Worm (Caenorhabditis elegans): Measurements from ENCODE around the gene R07G3.8.

The R07G3.8 gene

ce11 chrII:7636941-7637340 is 16.6 kb upstream of the R07G3.8 start:
- TF ChIP-seq W03F9.2 (tag; optimal IDR thresholded peaks at IDR 0.05): no peak
- no peak for TF ChIP-seq him-1 (tag; optimal IDR thresholded peaks at IDR 0.05)
- no peak for TF ChIP-seq dao-5 (tag; optimal IDR thresholded peaks at IDR 0.05)

DNA sequence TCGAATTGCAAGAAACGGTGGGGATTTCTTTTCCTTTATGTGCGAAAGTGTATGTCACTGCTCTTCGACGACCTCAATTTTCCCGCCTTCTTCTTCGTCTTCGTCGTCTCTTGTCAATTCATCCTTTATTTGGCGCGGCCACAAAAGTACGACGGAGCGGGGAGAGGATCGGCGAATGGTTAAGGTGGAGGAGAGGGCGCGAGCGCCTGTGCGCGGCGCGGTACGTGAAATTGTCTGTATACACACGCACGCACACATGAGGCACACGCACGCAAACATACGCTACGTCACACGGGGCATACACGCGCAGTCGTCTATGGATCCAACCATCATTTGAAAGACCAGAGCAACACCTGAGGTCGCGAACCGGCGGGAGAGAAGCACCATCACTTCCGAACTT is 15.0 kb upstream of the R07G3.8 start:
- no peak for TF ChIP-seq dao-5 (tag; optimal IDR thresholded peaks at IDR 0.05)

- TF ChIP-seq him-1 (tag; optimal IDR thresholded peaks at IDR 0.05): no peak
- no peak for TF ChIP-seq dao-5 (tag; optimal IDR thresholded peaks at IDR 0.05)
- no peak for TF ChIP-seq W03F9.2 (tag; optimal IDR thresholded peaks at IDR 0.05)
These were observed 11.4 kb upstream of the R07G3.8 start for ce11 chrII:7631677-7632210.

DNA sequence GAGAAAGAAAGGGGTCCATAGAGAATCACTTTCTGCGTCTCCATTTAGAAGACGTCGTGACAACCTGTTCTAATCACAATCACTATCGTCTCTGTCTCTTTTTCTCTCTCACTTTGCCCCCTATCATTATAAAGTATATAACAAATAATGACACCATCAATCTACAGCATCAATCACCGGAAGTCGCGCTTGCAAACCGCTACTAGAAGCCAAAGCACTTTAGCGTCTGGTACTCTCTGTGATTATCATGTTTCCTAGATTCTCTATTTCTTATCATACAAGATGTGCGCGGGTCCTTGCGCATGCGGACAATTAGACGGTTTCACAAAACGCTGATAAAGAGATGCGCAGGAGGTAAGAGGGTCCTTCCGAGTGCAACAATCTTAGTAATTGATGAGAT is 10.9 kb upstream of the R07G3.8 start:
- TF ChIP-seq W03F9.2 (tag; optimal IDR thresholded peaks at IDR 0.05): no peak
- no peak for TF ChIP-seq him-1 (tag; optimal IDR thresholded peaks at IDR 0.05)
- no peak for TF ChIP-seq dao-5 (tag; optimal IDR thresholded peaks at IDR 0.05)

DNA sequence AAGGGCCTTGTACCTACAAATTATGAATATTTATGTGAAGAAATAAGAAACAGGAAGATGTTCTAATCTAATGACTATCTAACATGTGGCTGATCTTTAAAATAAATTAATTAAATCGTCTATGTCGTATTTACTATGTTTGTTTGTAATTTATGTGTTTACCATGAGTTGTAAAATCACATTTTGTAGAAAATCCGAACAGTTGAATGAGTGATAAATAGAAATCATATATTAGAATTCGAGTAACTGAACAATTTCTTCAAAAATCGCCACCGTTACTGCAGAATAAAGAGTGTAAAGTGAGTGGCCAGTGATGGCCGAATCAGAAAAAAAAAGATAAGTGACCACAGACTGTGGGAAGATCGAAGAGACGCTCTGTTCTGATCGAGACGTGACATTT is 9.7 kb upstream of the R07G3.8 start:
- no peak for TF ChIP-seq him-1 (tag; optimal IDR thresholded peaks at IDR 0.05)
- TF ChIP-seq dao-5 (tag; optimal IDR thresholded peaks at IDR 0.05): no peak
- no peak for TF ChIP-seq W03F9.2 (tag; optimal IDR thresholded peaks at IDR 0.05)

ce11 chrII:7628640-7629039 is 8.3 kb upstream of the R07G3.8 start:
- no peak for TF ChIP-seq W03F9.2 (tag; optimal IDR thresholded peaks at IDR 0.05)
- no peak for TF ChIP-seq him-1 (tag; optimal IDR thresholded peaks at IDR 0.05)
- TF ChIP-seq dao-5 (tag; optimal IDR thresholded peaks at IDR 0.05): no peak

- no peak for TF ChIP-seq dao-5 (tag; optimal IDR thresholded peaks at IDR 0.05)
- no peak for TF ChIP-seq W03F9.2 (tag; optimal IDR thresholded peaks at IDR 0.05)
- TF ChIP-seq him-1 (tag; optimal IDR thresholded peaks at IDR 0.05): no peak
These were observed 4.7 kb upstream of the R07G3.8 start for ce11 chrII:7624995-7625394.

ce11 chrII:7624272-7624671 is 4.0 kb upstream of the R07G3.8 start:
- TF ChIP-seq him-1 (tag; optimal IDR thresholded peaks at IDR 0.05) (no peak), dao-5 (tag; optimal IDR thresholded peaks at IDR 0.05) (no peak), W03F9.2 (tag; optimal IDR thresholded peaks at IDR 0.05) (no peak)

ce11 chrII:7623466-7623865 is 3.2 kb upstream of the R07G3.8 start:
- TF ChIP-seq W03F9.2 (tag; optimal IDR thresholded peaks at IDR 0.05) (no peak), dao-5 (tag; optimal IDR thresholded peaks at IDR 0.05) (no peak)

ce11 chrII:7621513-7621912 is 1.2 kb upstream of the R07G3.8 start:
- TF ChIP-seq him-1 (tag; optimal IDR thresholded peaks at IDR 0.05) (no peak), W03F9.2 (tag; optimal IDR thresholded peaks at IDR 0.05) (no peak), dao-5 (tag; optimal IDR thresholded peaks at IDR 0.05) (no peak)

ce11 chrII:7618212-7618611 is 2.1 kb downstream of the R07G3.8 start:
- no peak for TF ChIP-seq W03F9.2 (tag; optimal IDR thresholded peaks at IDR 0.05)
- TF ChIP-seq him-1 (tag; optimal IDR thresholded peaks at IDR 0.05): no peak
- no peak for TF ChIP-seq dao-5 (tag; optimal IDR thresholded peaks at IDR 0.05)

DNA sequence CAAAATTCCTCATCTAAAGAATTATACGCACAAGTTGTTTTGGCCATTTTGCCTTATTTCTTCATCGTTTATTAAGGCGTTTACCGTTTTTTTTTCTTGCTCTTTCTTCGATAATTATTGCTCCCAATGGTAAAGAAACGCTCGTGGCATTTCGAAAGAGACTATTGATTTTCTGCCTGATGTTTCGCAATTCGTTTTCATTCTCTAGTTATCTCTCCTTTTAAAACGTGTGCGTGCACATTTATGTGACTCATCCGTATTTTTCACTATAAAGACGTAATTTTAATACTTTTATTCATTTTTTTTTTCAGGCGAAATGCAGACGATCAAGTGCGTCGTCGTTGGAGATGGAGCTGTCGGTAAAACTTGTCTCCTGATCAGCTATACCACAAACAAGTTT is 4.2 kb downstream of the R07G3.8 start, which contains the start of gene cdc-42:
Gene cdc-42 (plus strand): TSS at position 312 of the 400 bp plus-strand sequence.
- TF ChIP-seq W03F9.2 (tag; optimal IDR thresholded peaks at IDR 0.05) (no peak), dao-5 (tag; optimal IDR thresholded peaks at IDR 0.05) (no peak), him-1 (tag; optimal IDR thresholded peaks at IDR 0.05) (no peak)

DNA sequence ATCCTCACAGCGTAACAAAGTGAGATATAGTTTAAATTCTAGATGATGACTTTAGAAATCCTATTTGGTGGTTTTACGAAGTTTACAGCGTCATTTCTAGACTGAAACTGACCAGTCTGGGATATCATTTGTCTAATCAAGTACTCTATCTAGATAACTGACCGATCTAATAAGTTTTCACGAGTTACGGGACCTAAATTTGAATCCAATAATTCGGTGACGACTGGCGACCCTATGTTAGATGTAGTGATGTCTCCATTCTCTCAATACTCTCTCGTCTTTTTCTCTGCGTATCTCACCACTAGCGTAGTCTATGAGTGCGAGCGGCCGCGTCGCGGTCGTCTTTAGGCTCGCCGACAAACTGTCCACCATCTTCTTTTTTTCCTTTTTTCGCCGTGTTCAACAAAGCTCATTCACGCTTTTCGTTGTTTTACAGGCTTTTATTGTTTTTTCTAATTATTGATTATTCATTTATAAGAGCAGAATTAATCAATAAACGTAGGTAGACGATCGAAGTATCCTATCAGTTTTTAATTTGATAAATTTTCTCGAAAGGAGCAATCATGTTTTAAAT is 4.9 kb downstream of the R07G3.8 start:
- TF ChIP-seq him-1 (tag; optimal IDR thresholded peaks at IDR 0.05): no peak
- no peak for TF ChIP-seq W03F9.2 (tag; optimal IDR thresholded peaks at IDR 0.05)
- no peak for TF ChIP-seq dao-5 (tag; optimal IDR thresholded peaks at IDR 0.05)

- TF ChIP-seq W03F9.2 (tag; optimal IDR thresholded peaks at IDR 0.05): no peak
- no peak for TF ChIP-seq dao-5 (tag; optimal IDR thresholded peaks at IDR 0.05)
These were observed 6.0 kb downstream of the R07G3.8 start for ce11 chrII:7614334-7614733.

DNA sequence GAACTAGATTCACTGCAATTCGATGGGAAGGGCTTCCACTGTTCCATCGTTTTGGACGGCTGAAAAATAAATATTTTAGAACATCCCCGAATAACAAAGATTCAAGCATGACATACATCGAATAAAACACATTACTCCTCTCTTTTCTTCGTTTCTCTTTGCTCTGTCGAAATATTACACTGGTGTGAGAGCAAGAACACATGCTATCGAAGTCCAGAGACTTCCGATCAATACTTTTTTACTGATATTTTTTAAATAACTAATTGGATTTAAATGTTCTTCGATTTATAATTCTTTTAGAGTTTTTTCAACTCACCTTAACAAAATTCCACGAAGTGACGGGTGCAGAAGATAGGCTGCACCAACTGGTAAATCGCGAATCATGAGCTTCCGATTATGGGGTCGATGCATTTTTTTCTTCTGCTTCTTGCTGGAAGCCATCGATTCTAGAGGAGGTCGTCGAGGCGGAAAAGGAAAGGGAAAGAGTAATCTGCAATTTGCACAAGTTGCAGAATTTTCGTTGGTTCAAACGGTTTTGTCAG is 7.0 kb downstream of the R07G3.8 start, which contains the start of the genes oig-4 and R07G3.7:
Gene oig-4 (plus strand): TSS at position 301 of the 542 bp plus-strand sequence.
Gene R07G3.7 (minus strand): TSS at position 492 of the 542 bp plus-strand sequence.
- no peak for TF ChIP-seq W03F9.2 (tag; optimal IDR thresholded peaks at IDR 0.05)
- no peak for TF ChIP-seq him-1 (tag; optimal IDR thresholded peaks at IDR 0.05)
- no peak for TF ChIP-seq dao-5 (tag; optimal IDR thresholded peaks at IDR 0.05)
